Worm (Caenorhabditis elegans) whole organism, young adult: Measurements from ENCODE around the gene meg-3.

Experiments used
- B0261.1 ChIP-seq: sonication (generic microtip); optimal IDR thresholded peaks from 2 replicates; lab custom pipeline; 2016; ENCODE audit warnings: mild to moderate bottlenecking, missing genetic modification characterization, moderate library complexity, missing compliant biosample characterization
- C06A6.2 ChIP-seq: fragments of 200-800 bp; sonication (Bioruptor generic); conservative IDR thresholded peaks from 2 replicates; pipeline ENCODE4 v1.3.6; 2022; ENCODE audit warnings: missing genetic modification characterization, missing compliant biosample characterization
- D2030.7 ChIP-seq: fragments of 200-800 bp; sonication (Bioruptor generic); IDR thresholded peaks from 2 replicates; pipeline ENCODE4 v1.3.6; 2022; ENCODE audit warnings: missing genetic modification reagents, missing genetic modification characterization, missing compliant biosample characterization
- T26A5.8 ChIP-seq: sonication (generic microtip); optimal IDR thresholded peaks from 2 replicates; lab custom pipeline; 2016; ENCODE audit warnings: missing genetic modification characterization, missing compliant biosample characterization
- Y56A3A.18 ChIP-seq: fragments of 200-800 bp; sonication (Bioruptor generic); IDR thresholded peaks from 2 replicates; pipeline ENCODE4 v1.3.6; 2022; ENCODE audit warnings: missing genetic modification reagents, missing genetic modification characterization, missing compliant biosample characterization
- ZK185.1 ChIP-seq: sonication (generic microtip); optimal IDR thresholded peaks from 2 replicates; lab custom pipeline; 2016; ENCODE audit warnings: mild to moderate bottlenecking, missing genetic modification characterization, missing compliant biosample characterization; ENCODE audit not compliant: poor library complexity, severe bottlenecking
- athp-1 ChIP-seq: sonication (generic microtip); optimal IDR thresholded peaks from 2 replicates; lab custom pipeline; 2017; ENCODE audit warnings: mild to moderate bottlenecking, missing genetic modification characterization, missing compliant biosample characterization
- attf-5 ChIP-seq: fragments of 200-800 bp; sonication (Bioruptor generic); optimal IDR thresholded peaks from 2 replicates; lab custom pipeline; 2018; ENCODE audit warnings: mild to moderate bottlenecking, missing genetic modification characterization, missing compliant biosample characterization
- chd-7 ChIP-seq: sonication (generic microtip); optimal IDR thresholded peaks from 2 replicates; lab custom pipeline; 2016; ENCODE audit warnings: mild to moderate bottlenecking, missing genetic modification characterization, moderate library complexity, missing compliant biosample characterization
- egrh-3 ChIP-seq: fragments of 200-800 bp; sonication (Bioruptor generic); IDR thresholded peaks from 2 replicates; pipeline ENCODE4 v1.3.6; 2022; ENCODE audit warnings: missing genetic modification reagents, missing genetic modification characterization, missing compliant biosample characterization
- ekl-4 ChIP-seq: fragments of 200-800 bp; sonication (Bioruptor generic); IDR thresholded peaks from 2 replicates; pipeline ENCODE4 v1.3.6; 2022; ENCODE audit warnings: missing genetic modification reagents, missing genetic modification characterization, missing compliant biosample characterization
- hmg-1.2 ChIP-seq: fragments of 200-800 bp; sonication (Bioruptor generic); IDR thresholded peaks from 2 replicates; pipeline ENCODE4 v1.3.6; 2022; ENCODE audit warnings: missing genetic modification reagents, missing genetic modification characterization, missing compliant biosample characterization
- lag-1 ChIP-seq: fragments of 200-800 bp; sonication (Bioruptor generic); IDR thresholded peaks from 2 replicates; pipeline ENCODE4 v1.3.6; 2022; ENCODE audit warnings: missing genetic modification reagents, missing genetic modification characterization, missing compliant biosample characterization
- lin-35 ChIP-seq, 3 experiments: fragments of 150-350 bp in 2 of 3; sonication (generic microtip) in 1 of 3; optimal IDR thresholded peaks; 2 replicates each; lab custom pipeline; 2014 to 2018; ENCODE audit warnings: missing biosample characterization in 3 of 3, missing genetic modification characterization in 3 of 3, missing genetic modification reagents in 3 of 3
- lin-40 ChIP-seq: sonication (generic microtip); optimal IDR thresholded peaks from 2 replicates; lab custom pipeline; 2016; ENCODE audit warnings: missing genetic modification characterization, mild to moderate bottlenecking, missing compliant biosample characterization, missing genotype, missing genetic modification reagents
- lin-54 ChIP-seq: fragments of 200-800 bp; sonication (Bioruptor generic); optimal IDR thresholded peaks from 2 replicates; lab custom pipeline; 2018; ENCODE audit warnings: mild to moderate bottlenecking, missing genetic modification characterization, missing compliant biosample characterization
- lsl-1 ChIP-seq: fragments of 200-800 bp; sonication (Bioruptor generic); optimal IDR thresholded peaks from 2 replicates; lab custom pipeline; 2018; ENCODE audit warnings: mild to moderate bottlenecking, missing genetic modification characterization, moderate library complexity, missing compliant biosample characterization
- madf-10 ChIP-seq: sonication (generic microtip); optimal IDR thresholded peaks from 2 replicates; lab custom pipeline; 2016; ENCODE audit warnings: mild to moderate bottlenecking, missing genetic modification characterization, missing compliant biosample characterization
- madf-3 ChIP-seq: fragments of 200-800 bp; sonication (Bioruptor generic); IDR thresholded peaks from 2 replicates; pipeline ENCODE4 v1.3.6; 2022; ENCODE audit warnings: missing genetic modification reagents, missing genetic modification characterization, missing compliant biosample characterization
- mxl-1 ChIP-seq: sonication (generic microtip); optimal IDR thresholded peaks from 2 replicates; lab custom pipeline; 2016; ENCODE audit warnings: missing genetic modification characterization, missing compliant biosample characterization
- nhr-179 ChIP-seq: sonication (generic microtip); optimal IDR thresholded peaks from 2 replicates; lab custom pipeline; 2016; ENCODE audit warnings: mild to moderate bottlenecking, missing genetic modification characterization, missing compliant biosample characterization
- rec-8 ChIP-seq, 2 experiments: sonication (generic microtip); optimal IDR thresholded peaks; 2 replicates each; lab custom pipeline; 2016; ENCODE audit warnings: mild to moderate bottlenecking in 2 of 2, missing genetic modification characterization in 2 of 2, missing genetic modification reagents in 2 of 2, missing genotype in 2 of 2, missing biosample characterization in 1 of 2, missing compliant biosample characterization in 1 of 2, moderate library complexity in 1 of 2
- unc-130 ChIP-seq: sonication (generic microtip); optimal IDR thresholded peaks from 2 replicates; lab custom pipeline; 2016; ENCODE audit warnings: missing genetic modification reagents, missing genetic modification characterization, missing compliant biosample characterization
- xnd-1 ChIP-seq: sonication (generic microtip); optimal IDR thresholded peaks from 2 replicates; lab custom pipeline; 2016; ENCODE audit warnings: missing genotype, missing genetic modification reagents, missing genetic modification characterization, missing compliant biosample characterization
- zfh-2 ChIP-seq: fragments of 200-800 bp; sonication (Bioruptor generic); conservative IDR thresholded peaks from 2 replicates; pipeline ENCODE4 v1.3.6; 2022; ENCODE audit warnings: missing genetic modification reagents, missing genetic modification characterization, missing compliant biosample characterization
- zim-3 ChIP-seq: sonication (generic microtip); optimal IDR thresholded peaks from 2 replicates; lab custom pipeline; 2017; ENCODE audit warnings: mild to moderate bottlenecking, missing genetic modification characterization, moderate library complexity, missing compliant biosample characterization
- ztf-28 ChIP-seq: fragments of 200-800 bp; sonication (Bioruptor generic); IDR thresholded peaks from 2 replicates; pipeline ENCODE4 v1.3.6; 2022; ENCODE audit warnings: missing genetic modification reagents, missing genetic modification characterization, missing compliant biosample characterization
- ztf-3 ChIP-seq: fragments of 200-800 bp; sonication (Bioruptor generic); optimal IDR thresholded peaks from 2 replicates; lab custom pipeline; 2018; ENCODE audit warnings: mild to moderate bottlenecking, missing genetic modification characterization, missing compliant biosample characterization

meg-3 gene

ce11 chrX:1971647-1972046 lies 17.8 kb downstream of the meg-3 start:
- peak; percentile 61 for TF ChIP-seq zfh-2 (GFP tag; lab: Robert Waterston, UW)
- no peak for TF ChIP-seq xnd-1 (tag; lab: Kevin White, UChicago)
- TF ChIP-seq rec-8 (tag; optimal IDR thresholded peaks at IDR 0.05; lab: Kevin White, UChicago) = no peak
- TF ChIP-seq lin-40 = no peak
- no peak for TF ChIP-seq mxl-1
- no peak for TF ChIP-seq athp-1 (tag; lab: Kevin White, UChicago)
- TF ChIP-seq D2030.7 (GFP tag; lab: Robert Waterston, UW) = no peak
- TF ChIP-seq T26A5.8 (tag; lab: Kevin White, UChicago) = no peak
- TF ChIP-seq madf-3 (GFP tag; lab: Robert Waterston, UW) = 0 out of 2 replicates have a peak, but pooled peaks have one; percentile 62
- TF ChIP-seq ekl-4 (GFP tag; lab: Robert Waterston, UW) = no peak

ce11 chrX:1969575-1969974 lies 19.8 kb downstream of the meg-3 start, which contains the start of gene str-79:
TSS of gene str-79 (plus strand) at chrX:1969875.
- TF ChIP-seq lag-1 (GFP tag; lab: Robert Waterston, UW) (no peak), C06A6.2 (GFP tag; lab: Robert Waterston, UW) (no peak)

- TF ChIP-seq hmg-1.2 (GFP tag; lab: Robert Waterston, UW) (peak; percentile 75; the same call in 1 of the 2 replicates), ztf-28 (GFP tag; lab: Robert Waterston, UW) (no peak), ZK185.1 (tag; lab: Kevin White, UChicago) (peak; percentile 56), attf-5 (GFP tag; lab: Kevin White, UChicago) (peak; percentile 5), lin-35 (GFP tag; optimal IDR thresholded peaks at IDR 0.05; lab: Kevin White, UChicago) (peak in 1 of 3 experiments; percentile 35)
These were observed 24.6 kb downstream of the meg-3 start for ce11 chrX:1964828-1965227.

- peak; percentile 12; the same call in 1 of the 2 replicates for TF ChIP-seq egrh-3
- TF ChIP-seq ztf-3 (GFP tag; lab: Kevin White, UChicago) = no peak
- TF ChIP-seq zim-3 = no peak
- peak; percentile 74 for TF ChIP-seq zfh-2 (GFP tag; lab: Robert Waterston, UW)
- no peak for TF ChIP-seq madf-10
- TF ChIP-seq Y56A3A.18 (GFP tag; lab: Robert Waterston, UW) = no peak
These were observed 25.0 kb downstream of the meg-3 start for ce11 chrX:1964411-1964810.

- TF ChIP-seq lin-54 (GFP tag; lab: Kevin White, UChicago) (no peak), unc-130 (GFP tag; lab: Kevin White, UChicago) (no peak), lsl-1 (GFP tag; lab: Kevin White, UChicago) (no peak), T26A5.8 (tag; lab: Kevin White, UChicago) (no peak), B0261.1 (tag; lab: Kevin White, UChicago) (no peak), nhr-179 (tag; lab: Kevin White, UChicago) (no peak), athp-1 (tag; lab: Kevin White, UChicago) (no peak), chd-7 (tag; lab: Kevin White, UChicago) (no peak)
These were observed 27.1 kb downstream of the meg-3 start, which contains the start of gene F52D2.7 for ce11 chrX:1962273-1962672. TSS of gene F52D2.7 (plus strand) at chrX:1962573.
